Fruit fly (Drosophila melanogaster) whole organism, embryonic: ENCODE data around the gene CG33293.

ENCODE experiments used
- Bteb2 ChIP-seq: fragments of 200-800 bp; sonication (Bioruptor generic); optimal IDR thresholded peaks from 2 replicates; lab custom pipeline; 2016; ENCODE audit warnings: missing biosample characterization, missing genetic modification characterization
- CG10543 ChIP-seq: fragments of 200-800 bp; sonication (Bioruptor generic); optimal IDR thresholded peaks from 3 replicates; lab custom pipeline; 2017; ENCODE audit warnings: missing biosample characterization, mild to moderate bottlenecking, missing genetic modification characterization, moderate library complexity
- CG11093 ChIP-seq: fragments of 200-800 bp; sonication (Bioruptor generic); IDR thresholded peaks from 3 replicates; pipeline ENCODE4 v1.3.6; 2022; ENCODE audit warnings: missing biosample characterization, missing genetic modification characterization
- CG13287 ChIP-seq: fragments of 200-800 bp; sonication (Bioruptor generic); IDR thresholded peaks from 2 replicates; pipeline ENCODE4 v1.3.6; 2022; ENCODE audit warnings: missing biosample characterization, missing genetic modification characterization; ENCODE audit not compliant: partially characterized antibody
- CG15011 ChIP-seq: fragments of 200-800 bp; sonication (Bioruptor generic); optimal IDR thresholded peaks from 3 replicates; lab custom pipeline; 2018; ENCODE audit warnings: missing biosample characterization, mild to moderate bottlenecking, missing genetic modification characterization
- CG15073 ChIP-seq: fragments of 200-800 bp; sonication (Bioruptor generic); optimal IDR thresholded peaks from 2 replicates; lab custom pipeline; 2016; ENCODE audit warnings: missing biosample characterization, missing genetic modification characterization
- CG15696 ChIP-seq: fragments of 200-800 bp; sonication (Bioruptor generic); optimal IDR thresholded peaks from 2 replicates; lab custom pipeline; 2019; ENCODE audit warnings: missing biosample characterization, mild to moderate bottlenecking, missing genetic modification characterization, moderate library complexity
- CG17359 ChIP-seq: fragments of 200-800 bp; sonication (Bioruptor generic); optimal IDR thresholded peaks from 3 replicates; lab custom pipeline; 2018; ENCODE audit warnings: missing biosample characterization, mild to moderate bottlenecking, missing genetic modification characterization, moderate library complexity
- CG17912 ChIP-seq: fragments of 200-800 bp; sonication (Bioruptor generic); optimal IDR thresholded peaks from 2 replicates; lab custom pipeline; 2018; ENCODE audit warnings: missing biosample characterization, mild to moderate bottlenecking, missing genetic modification characterization
- CG2712 ChIP-seq: fragments of 200-800 bp; optimal IDR thresholded peaks from 3 replicates; lab custom pipeline; 2019; ENCODE audit warnings: missing biosample characterization, mild to moderate bottlenecking, missing genetic modification characterization, moderate library complexity
- CG32772 ChIP-seq: fragments of 200-800 bp; sonication (Bioruptor generic); IDR thresholded peaks from 2 replicates; pipeline ENCODE4 v1.3.6; 2022; ENCODE audit warnings: missing biosample characterization, missing genetic modification characterization
- CG4854 ChIP-seq: fragments of 200-800 bp; sonication (Bioruptor generic); optimal IDR thresholded peaks from 2 replicates; lab custom pipeline; 2016; ENCODE audit warnings: missing biosample characterization, missing genetic modification characterization, inconsistent platforms
- CG6765 ChIP-seq: fragments of 200-800 bp; sonication (Bioruptor generic); optimal IDR thresholded peaks from 3 replicates; lab custom pipeline; 2017; ENCODE audit warnings: missing biosample characterization, mild to moderate bottlenecking, missing genetic modification characterization
- CG7372 ChIP-seq: fragments of 200-800 bp; sonication (Bioruptor generic); IDR thresholded peaks from 2 replicates; pipeline ENCODE4 v1.3.6; 2022; ENCODE audit warnings: missing biosample characterization, missing genetic modification characterization
- CG9437 ChIP-seq: fragments of 200-800 bp; sonication (Bioruptor generic); optimal IDR thresholded peaks from 2 replicates; lab custom pipeline; 2018; ENCODE audit warnings: missing biosample characterization, mild to moderate bottlenecking, missing genetic modification characterization
- CTCF ChIP-seq: fragments of 200-800 bp; sonication (Bioruptor generic); optimal IDR thresholded peaks from 2 replicates; lab custom pipeline; 2017; ENCODE audit warnings: missing biosample characterization, mild to moderate bottlenecking, missing genetic modification characterization, moderate library complexity
- HLHmδ ChIP-seq: fragments of 200-800 bp; sonication (Bioruptor generic); optimal IDR thresholded peaks from 2 replicates; lab custom pipeline; 2018; ENCODE audit warnings: missing biosample characterization, mild to moderate bottlenecking, missing genetic modification characterization, moderate library complexity
- Hsf ChIP-seq: fragments of 200-800 bp; sonication (Bioruptor generic); optimal IDR thresholded peaks from 3 replicates; lab custom pipeline; 2016; ENCODE audit warnings: missing biosample characterization, missing genetic modification characterization
- Lhr ChIP-seq: fragments of 200-800 bp; sonication (Bioruptor generic); optimal IDR thresholded peaks from 3 replicates; lab custom pipeline; 2017; ENCODE audit warnings: mild to moderate bottlenecking, missing biosample characterization, missing genetic modification reagents, missing genetic modification characterization
- Mad ChIP-seq: fragments of 200-800 bp; sonication (Bioruptor generic); optimal IDR thresholded peaks from 2 replicates; lab custom pipeline; 2016; ENCODE audit warnings: missing biosample characterization, missing genetic modification characterization
- Mrtf ChIP-seq: fragments of 200-800 bp; sonication (Bioruptor generic); IDR thresholded peaks from 3 replicates; pipeline ENCODE4 v1.3.6; 2022; ENCODE audit warnings: missing biosample characterization, missing genetic modification characterization
- Myb ChIP-seq: fragments of 200-800 bp; sonication (Bioruptor generic); optimal IDR thresholded peaks from 2 replicates; lab custom pipeline; 2016; ENCODE audit warnings: missing biosample characterization, missing genetic modification characterization
- Neu2 ChIP-seq: fragments of 200-800 bp; sonication (Bioruptor generic); optimal IDR thresholded peaks from 3 replicates; lab custom pipeline; 2016; ENCODE audit warnings: missing biosample characterization, missing genetic modification characterization, borderline replicate concordance
- PHDP ChIP-seq: fragments of 200-800 bp; sonication (Bioruptor generic); optimal IDR thresholded peaks from 3 replicates; lab custom pipeline; 2018; ENCODE audit warnings: missing biosample characterization, mild to moderate bottlenecking, missing genetic modification characterization, moderate library complexity
- Sry-δ ChIP-seq: fragments of 200-800 bp; sonication (Bioruptor generic); optimal IDR thresholded peaks from 2 replicates; lab custom pipeline; 2016; ENCODE audit warnings: missing biosample characterization, missing genetic modification characterization
- Usf ChIP-seq: fragments of 200-800 bp; sonication (Bioruptor generic); optimal IDR thresholded peaks from 2 replicates; lab custom pipeline; 2017; ENCODE audit warnings: missing genotype, missing biosample characterization, missing genetic modification characterization
- amos ChIP-seq: fragments of 200-800 bp; sonication (Bioruptor generic); IDR thresholded peaks from 2 replicates; pipeline ENCODE4 v1.3.6; 2022; ENCODE audit warnings: missing biosample characterization, missing genetic modification characterization; ENCODE audit not compliant: partially characterized antibody
- bbx ChIP-seq: fragments of 200-800 bp; sonication (Bioruptor generic); IDR thresholded peaks from 2 replicates; pipeline ENCODE4 v1.3.6; 2022; ENCODE audit warnings: missing biosample characterization, missing genetic modification characterization; ENCODE audit not compliant: partially characterized antibody
- bowl ChIP-seq: fragments of 200-800 bp; sonication (Bioruptor generic); IDR thresholded peaks from 2 replicates; pipeline ENCODE4 v1.3.6; 2022; ENCODE audit warnings: missing biosample characterization, missing genetic modification characterization
- br ChIP-seq: fragments of >200 bp; optimal IDR thresholded peaks from 2 replicates; lab custom pipeline; 2017
- ci ChIP-seq: fragments of 200-800 bp; sonication (Bioruptor generic); IDR thresholded peaks from 3 replicates; pipeline ENCODE4 v1.3.6; 2022; ENCODE audit warnings: missing biosample characterization, missing genetic modification characterization
- dati ChIP-seq: fragments of 200-800 bp; sonication (Bioruptor generic); IDR thresholded peaks from 2 replicates; pipeline ENCODE4 v1.3.6; 2022; ENCODE audit warnings: missing biosample characterization, missing genetic modification characterization
- dimm ChIP-seq: fragments of 200-800 bp; sonication (Bioruptor generic); IDR thresholded peaks from 2 replicates; pipeline ENCODE4 v1.3.6; 2022; ENCODE audit warnings: missing biosample characterization, missing genetic modification characterization
- fru ChIP-seq: fragments of >200 bp; optimal IDR thresholded peaks from 2 replicates; lab custom pipeline; 2017
- gce ChIP-seq: fragments of 200-800 bp; sonication (Bioruptor generic); IDR thresholded peaks from 3 replicates; pipeline ENCODE4 v1.3.6; 2022; ENCODE audit warnings: missing biosample characterization, missing genetic modification characterization
- grau ChIP-seq: fragments of 200-800 bp; optimal IDR thresholded peaks from 3 replicates; lab custom pipeline; 2019; ENCODE audit warnings: missing biosample characterization, mild to moderate bottlenecking, missing genetic modification characterization, moderate library complexity
- gro ChIP-seq: fragments of 200-800 bp; sonication (Bioruptor generic); optimal IDR thresholded peaks from 2 replicates; lab custom pipeline; 2016; ENCODE audit warnings: missing biosample characterization, missing genetic modification characterization
- nerfin-1 ChIP-seq: fragments of 200-800 bp; sonication (Bioruptor generic); optimal IDR thresholded peaks from 3 replicates; lab custom pipeline; 2019; ENCODE audit warnings: missing biosample characterization, mild to moderate bottlenecking, missing genetic modification characterization, moderate library complexity
- nerfin-2 ChIP-seq: fragments of 200-800 bp; sonication (Bioruptor generic); IDR thresholded peaks from 2 replicates; pipeline ENCODE4 v1.3.6; 2022; ENCODE audit warnings: missing biosample characterization, missing genetic modification characterization; ENCODE audit not compliant: partially characterized antibody
- pita ChIP-seq: fragments of 200-800 bp; sonication (Bioruptor generic); optimal IDR thresholded peaks from 2 replicates; lab custom pipeline; 2017; ENCODE audit warnings: missing biosample characterization, mild to moderate bottlenecking, missing genetic modification characterization
- pzg ChIP-seq: fragments of 200-800 bp; sonication (Bioruptor generic); optimal IDR thresholded peaks from 3 replicates; lab custom pipeline; 2018; ENCODE audit warnings: missing biosample characterization, mild to moderate bottlenecking, missing genetic modification characterization, moderate library complexity
- ranshi ChIP-seq: fragments of 200-800 bp; sonication (Bioruptor generic); IDR thresholded peaks from 2 replicates; pipeline ENCODE4 v1.3.6; 2022; ENCODE audit warnings: missing biosample characterization, missing genetic modification characterization
- ro ChIP-seq: fragments of 200-800 bp; sonication (Bioruptor generic); IDR thresholded peaks from 2 replicates; pipeline ENCODE4 v1.3.6; 2022; ENCODE audit warnings: missing biosample characterization, missing genetic modification characterization
- sd ChIP-seq: fragments of 200-800 bp; sonication (Bioruptor generic); optimal IDR thresholded peaks from 3 replicates; lab custom pipeline; 2018; ENCODE audit warnings: missing biosample characterization, mild to moderate bottlenecking, missing genetic modification characterization, moderate library complexity
- so ChIP-seq: fragments of 200-800 bp; sonication (Bioruptor generic); IDR thresholded peaks from 3 replicates; pipeline ENCODE4 v1.3.6; 2022; ENCODE audit warnings: missing biosample characterization, missing genetic modification characterization
- sob ChIP-seq: fragments of 200-800 bp; sonication (Bioruptor generic); IDR thresholded peaks from 2 replicates; pipeline ENCODE4 v1.3.6; 2022; ENCODE audit warnings: missing biosample characterization, missing genetic modification characterization
- stc ChIP-seq: fragments of 200-800 bp; sonication (Bioruptor generic); IDR thresholded peaks from 2 replicates; pipeline ENCODE4 v1.3.6; 2022; ENCODE audit warnings: missing biosample characterization, missing genetic modification characterization
- tin ChIP-seq: fragments of 200-800 bp; sonication (Bioruptor generic); optimal IDR thresholded peaks from 3 replicates; lab custom pipeline; 2016; ENCODE audit warnings: missing biosample characterization, missing genetic modification characterization
- tio ChIP-seq: fragments of 200-800 bp; sonication (Bioruptor generic); optimal IDR thresholded peaks from 2 replicates; lab custom pipeline; 2017; ENCODE audit warnings: missing biosample characterization, missing genetic modification characterization, inconsistent platforms
- vvl ChIP-seq: fragments of 200-800 bp; sonication (Bioruptor generic); IDR thresholded peaks from 2 replicates; pipeline ENCODE4 v1.3.6; 2022; ENCODE audit warnings: missing biosample characterization, missing genetic modification characterization
- zf30C ChIP-seq: fragments of 200-800 bp; sonication (Bioruptor generic); optimal IDR thresholded peaks from 3 replicates; lab custom pipeline; 2018; ENCODE audit warnings: missing biosample characterization, mild to moderate bottlenecking, missing genetic modification characterization
- zfh1 ChIP-seq: fragments of 200-800 bp; sonication (Bioruptor generic); IDR thresholded peaks from 3 replicates; pipeline ENCODE4 v1.3.6; 2022; ENCODE audit warnings: missing biosample characterization, missing genetic modification characterization

CG33293 gene

DNA sequence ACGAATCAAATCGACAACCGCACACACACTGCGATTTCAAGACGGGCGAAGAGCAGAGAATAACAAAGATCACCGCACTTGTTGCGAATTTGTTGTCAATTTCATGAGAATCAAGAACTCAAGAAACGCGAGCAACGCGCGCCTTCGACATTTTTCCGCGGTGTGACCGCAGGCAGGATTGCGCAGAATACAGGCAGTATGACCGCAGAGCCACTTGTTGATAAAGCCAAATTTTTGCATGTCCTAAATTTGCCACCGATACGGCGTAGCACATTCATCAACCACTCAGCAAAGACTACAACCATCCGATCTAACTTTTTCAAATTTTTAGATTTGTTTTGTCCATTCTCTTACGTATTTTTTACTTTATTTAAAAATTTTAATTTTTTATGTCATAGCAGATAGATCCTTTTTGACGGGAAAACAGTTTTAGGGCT, 23.2 kb downstream of the CG33293 start, which contains the start of gene cno (continued):
- TF ChIP-seq ro (GFP tag; lab: Robert Waterston, UW) (no peak), pita (GFP tag; lab: Kevin White, UChicago) (peak; percentile 87), HLHmδ (GFP tag; lab: Kevin White, UChicago) (peak; percentile 87), grau (tag; lab: Kevin White, UChicago) (peak; percentile 25), amos (peak; percentile 59), sd (tag; lab: Kevin White, UChicago) (no peak), Sry-δ (GFP tag; lab: Kevin White, UChicago) (peak; percentile 52), CG15073 (no peak), CG9437 (GFP tag; lab: Kevin White, UChicago) (peak; percentile 71), fru (lab: Kevin White, UChicago) (no peak), dimm (no peak), CG2712 (tag; lab: Kevin White, UChicago) (peak; percentile 43), CG4854 (GFP tag; lab: Kevin White, UChicago) (no peak), PHDP (peak; percentile 21), gro (GFP tag; lab: Kevin White, UChicago) (no peak), Mrtf (GFP tag; lab: Robert Waterston, UW) (no peak), Myb (GFP tag; lab: Kevin White, UChicago) (peak; percentile 57), CG13287 (peak; percentile 64), CTCF (GFP tag; lab: Kevin White, UChicago) (peak; percentile 41), CG11093 (GFP tag; lab: Robert Waterston, UW) (no peak), ranshi (GFP tag; lab: Robert Waterston, UW) (no peak), Mad (peak; percentile 9), bowl (no peak), Neu2 (GFP tag; lab: Kevin White, UChicago) (no peak), vvl (peak; percentile 35; the same call in 1 of the 2 replicates), nerfin-1 (tag; lab: Kevin White, UChicago) (peak; percentile 19), gce (peak; percentile 38; the same call in 1 of the 3 replicates), zfh1 (GFP tag; lab: Robert Waterston, UW) (peak; percentile 37; the same call in 1 of the 3 replicates), Lhr (GFP tag; lab: Kevin White, UChicago) (peak; percentile 98), zf30C (GFP tag; lab: Kevin White, UChicago) (no peak), CG17912 (GFP tag; lab: Kevin White, UChicago) (no peak), Hsf (no peak), bbx (GFP tag; lab: Robert Waterston, UW) (peak; percentile 28; the same call in 1 of the 2 replicates), dati (GFP tag; lab: Robert Waterston, UW) (no peak), so (GFP tag; lab: Robert Waterston, UW) (0 out of 3 replicates have a peak, but pooled peaks have one; percentile 27), tio (GFP tag; lab: Kevin White, UChicago) (no peak), stc (peak; percentile 11; the same call in 1 of the 2 replicates), Usf (GFP tag; lab: Kevin White, UChicago) (no peak), tin (GFP tag; lab: Kevin White, UChicago) (no peak), pzg (GFP tag; lab: Kevin White, UChicago) (peak; percentile 95), CG7372 (GFP tag; lab: Robert Waterston, UW) (no peak), CG6765 (GFP tag; lab: Kevin White, UChicago) (no peak), CG17359 (tag; lab: Kevin White, UChicago) (no peak), CG10543 (GFP tag; lab: Kevin White, UChicago) (peak; percentile 33), ci (peak; percentile 74; the same call in 2 of the 3 replicates), CG32772 (GFP tag; lab: Robert Waterston, UW) (no peak), CG15011 (GFP tag; lab: Kevin White, UChicago) (no peak), CG15696 (tag; lab: Kevin White, UChicago) (peak; percentile 2), Bteb2 (no peak), sob (GFP tag; lab: Robert Waterston, UW) (no peak), nerfin-2 (GFP tag; lab: Robert Waterston, UW) (no peak), br (lab: Kevin White, UChicago) (no peak)
